Worm (Caenorhabditis elegans): ENCODE results near the gene clec-54.

Gene clec-54

DNA sequence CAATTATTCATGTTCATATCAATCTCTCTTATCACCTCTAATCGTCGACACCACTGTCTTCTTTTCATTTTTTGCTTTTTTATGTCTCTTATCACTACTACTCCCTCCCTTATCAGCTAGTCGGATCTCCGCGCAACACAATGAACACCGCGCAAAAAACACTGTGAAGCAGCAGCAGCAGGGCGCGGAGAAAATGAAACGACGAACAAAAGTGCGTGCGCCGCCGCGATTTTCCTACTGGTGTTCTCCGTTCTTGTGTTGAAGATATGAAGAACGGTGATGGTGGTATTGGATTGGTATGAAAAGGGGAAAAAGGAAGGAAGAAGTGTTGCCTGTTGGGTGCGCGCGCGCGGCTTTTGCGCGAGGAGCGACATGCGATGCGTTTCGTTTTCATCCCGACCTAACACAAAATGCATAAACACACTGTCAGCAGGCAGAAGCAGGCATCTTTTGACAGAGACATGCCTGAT is 29.1 kb downstream of the clec-54 start:
- peak; percentile 45 for TF ChIP-seq rnt-1 (tag; optimal IDR thresholded peaks at IDR 0.05)
- no peak for TF ChIP-seq ceh-22 (tag; optimal IDR thresholded peaks at IDR 0.05)
- no peak for TF ChIP-seq pros-1 (tag; optimal IDR thresholded peaks at IDR 0.05)
- TF ChIP-seq zip-5 (tag; optimal IDR thresholded peaks at IDR 0.05) = no peak
- no peak for TF ChIP-seq Y22D7AL.16 (tag; optimal IDR thresholded peaks at IDR 0.05)
- TF ChIP-seq ceh-6 (GFP tag; optimal IDR thresholded peaks at IDR 0.05) = no peak
- TF ChIP-seq madf-2 (tag; optimal IDR thresholded peaks at IDR 0.05) = no peak
- TF ChIP-seq T23F11.4 (GFP tag; optimal IDR thresholded peaks at IDR 0.05) = no peak
- TF ChIP-seq elt-4 (tag; optimal IDR thresholded peaks at IDR 0.05) = no peak
- TF ChIP-seq F13H6.1 (tag; optimal IDR thresholded peaks at IDR 0.05) = no peak
- TF ChIP-seq fax-1 (tag; optimal IDR thresholded peaks at IDR 0.05) = no peak
- TF ChIP-seq pha-2 (tag; optimal IDR thresholded peaks at IDR 0.05) = no peak
- TF ChIP-seq ets-4 (tag; optimal IDR thresholded peaks at IDR 0.05) = no peak
- TF ChIP-seq tbx-2 (tag; optimal IDR thresholded peaks at IDR 0.05) = no peak
- no peak for TF ChIP-seq ama-1 (optimal IDR thresholded peaks at IDR 0.05)
- peak; percentile 79 for TF ChIP-seq ref-2 (tag; optimal IDR thresholded peaks at IDR 0.05)
- TF ChIP-seq ceh-31 (tag; optimal IDR thresholded peaks at IDR 0.05) = peak; percentile 10
- no peak for TF ChIP-seq ahr-1 (tag; optimal IDR thresholded peaks at IDR 0.05)
- no peak for TF ChIP-seq pqm-1 (tag; optimal IDR thresholded peaks at IDR 0.05)
- TF ChIP-seq syd-9 (tag; optimal IDR thresholded peaks at IDR 0.05) = peak; percentile 11
- TF ChIP-seq pax-1 (tag; optimal IDR thresholded peaks at IDR 0.05) = no peak
- no peak for TF ChIP-seq hlh-6 (tag; optimal IDR thresholded peaks at IDR 0.05)
- TF ChIP-seq gmeb-2 (tag; optimal IDR thresholded peaks at IDR 0.05) = no peak
- no peak for TF ChIP-seq ceh-45 (GFP tag; IDR thresholded peaks at IDR 0.05)
- no peak for TF ChIP-seq ttx-3 (tag; optimal IDR thresholded peaks at IDR 0.05)
- peak; percentile 97 for TF ChIP-seq elt-2 (tag; optimal IDR thresholded peaks at IDR 0.05)
- peak; percentile 16 for TF ChIP-seq C08G9.2 (tag; optimal IDR thresholded peaks at IDR 0.05)
- TF ChIP-seq dve-1 (tag; optimal IDR thresholded peaks at IDR 0.05) = no peak
- no peak for TF ChIP-seq che-1 (tag; optimal IDR thresholded peaks at IDR 0.05)
- TF ChIP-seq hlh-15 (tag; optimal IDR thresholded peaks at IDR 0.05) = no peak
- TF ChIP-seq ceh-14 (tag; optimal IDR thresholded peaks at IDR 0.05) = no peak
- no peak for TF ChIP-seq ceh-24 (tag; optimal IDR thresholded peaks at IDR 0.05)
- no peak for TF ChIP-seq K09A11.1 (tag; optimal IDR thresholded peaks at IDR 0.05; ENCODE audit: insufficient read depth)
- TF ChIP-seq unc-86 (tag; optimal IDR thresholded peaks at IDR 0.05) = no peak
- TF ChIP-seq odd-2 (tag; optimal IDR thresholded peaks at IDR 0.05) = no peak

DNA sequence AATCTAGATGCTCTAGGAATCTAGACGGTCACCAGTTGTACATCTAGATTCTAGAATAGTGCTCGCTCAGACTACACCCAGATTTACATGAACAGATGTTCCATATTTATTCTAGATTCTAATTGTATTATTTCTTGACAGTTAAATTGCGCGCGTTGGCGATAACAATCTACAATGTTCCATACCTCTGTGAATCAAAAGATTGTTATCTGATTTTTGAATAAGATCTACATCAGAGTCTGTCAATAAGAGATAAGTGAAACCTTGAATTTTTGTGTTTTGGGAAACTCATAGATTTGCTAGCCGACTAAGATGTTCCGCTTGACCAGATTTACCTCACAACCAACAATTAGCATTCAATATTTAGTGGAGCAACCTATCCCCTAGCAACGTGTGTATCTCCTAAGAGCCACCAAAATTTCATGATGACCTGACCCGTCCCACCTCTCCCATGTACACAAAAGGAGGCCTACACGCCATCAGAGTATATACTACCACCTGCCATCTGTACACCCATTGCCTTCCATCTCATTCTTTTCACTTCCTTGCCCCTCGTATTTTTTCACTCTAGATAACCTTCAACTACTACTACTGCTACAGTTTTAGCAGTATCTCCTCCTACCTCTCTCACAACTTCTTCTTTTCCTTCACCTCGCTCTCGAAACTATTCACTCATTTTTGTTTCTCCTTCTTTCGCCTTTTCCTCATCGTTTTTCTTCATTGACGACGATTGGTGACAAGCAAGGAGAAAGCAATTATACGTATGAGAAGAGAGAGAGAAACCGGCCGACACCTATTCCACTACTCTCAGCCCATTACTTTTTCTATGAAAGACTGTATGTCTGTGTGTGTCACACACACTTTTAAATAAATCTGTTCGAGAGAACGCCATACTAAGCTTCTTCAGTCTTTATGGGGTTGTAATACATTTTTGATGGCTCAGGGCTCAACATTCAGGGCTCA is 30.3 kb downstream of the clec-54 start:
- TF ChIP-seq rnt-1 (tag; optimal IDR thresholded peaks at IDR 0.05) (peak; percentile 22), ceh-34 (tag; optimal IDR thresholded peaks at IDR 0.05) (no peak), unc-55 (GFP tag; optimal IDR thresholded peaks at IDR 0.05) (peak; percentile 6), elt-2 (tag; optimal IDR thresholded peaks at IDR 0.05) (peak; percentile 3), ceh-18 (tag; optimal IDR thresholded peaks at IDR 0.05) (no peak), K09A11.1 (tag; optimal IDR thresholded peaks at IDR 0.05; ENCODE audit: insufficient read depth) (no peak), ceh-24 (tag; optimal IDR thresholded peaks at IDR 0.05) (no peak)

DNA sequence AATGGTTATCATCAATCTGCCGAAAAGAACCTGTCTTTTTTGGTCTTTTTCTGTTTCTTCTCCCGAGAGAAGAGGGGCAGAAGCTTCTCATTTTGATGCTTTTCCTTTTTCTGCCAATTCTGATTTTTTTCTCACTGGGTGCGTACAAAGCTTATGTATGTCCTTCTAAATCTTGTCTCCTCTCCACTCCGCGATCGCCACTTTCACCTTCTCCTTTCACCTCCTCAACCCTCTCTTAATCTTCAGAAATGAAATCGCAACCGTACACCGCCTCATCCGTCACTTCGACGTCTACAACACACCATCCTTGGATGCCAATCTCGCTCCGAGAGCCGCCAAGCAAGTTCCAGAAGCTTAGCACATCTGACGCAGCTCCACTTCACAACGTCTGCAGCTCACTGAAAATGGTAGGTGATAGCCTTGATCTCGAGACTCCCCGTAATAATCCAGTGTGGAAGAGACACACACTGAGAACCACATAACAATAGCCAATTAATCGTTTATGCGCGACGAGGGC is 31.4 kb downstream of the clec-54 start, which contains the start of gene R02D5.1:
Gene R02D5.1 (plus strand): TSS at position 245 of the 517 bp plus-strand sequence.
- peak; percentile 77 for TF ChIP-seq ref-2 (tag; optimal IDR thresholded peaks at IDR 0.05)
- no peak for TF ChIP-seq rnt-1 (tag; optimal IDR thresholded peaks at IDR 0.05)
- peak; percentile 4 for TF ChIP-seq T23F11.4 (GFP tag; optimal IDR thresholded peaks at IDR 0.05)

Measured in whole organism, late embryonic.